Fruit fly (Drosophila melanogaster): ENCODE measurements around the gene Mrm2.

DNA sequence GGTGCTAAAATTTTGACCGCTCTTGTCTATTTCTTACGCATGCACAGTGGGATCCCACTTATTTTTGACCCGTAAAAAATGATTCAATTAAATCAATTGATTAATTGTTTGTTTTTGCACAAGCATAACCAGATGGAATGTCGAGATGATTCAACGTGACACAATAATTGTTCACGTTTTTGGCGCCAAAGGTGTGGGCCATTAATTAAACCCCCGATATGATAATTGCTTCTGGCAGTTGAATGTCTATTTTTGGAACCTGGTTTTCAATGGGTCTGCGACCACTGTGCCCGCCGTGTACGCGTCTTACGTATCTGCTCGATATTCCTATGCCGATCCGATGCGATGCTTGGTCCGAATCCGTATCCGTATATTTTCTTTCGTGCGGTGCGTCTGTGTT is 30.6 kb downstream of the Mrm2 start:
- TF ChIP-seq ey (GFP tag; optimal IDR thresholded peaks at IDR 0.05): no peak
- TF ChIP-seq Hr78 (GFP tag; optimal IDR thresholded peaks at IDR 0.05): no peak
- TF ChIP-seq h (GFP tag; optimal IDR thresholded peaks at IDR 0.05): peak; percentile 18
- TF ChIP-seq pan (optimal IDR thresholded peaks at IDR 0.05): no peak
- TF ChIP-seq Dfd (GFP tag; optimal IDR thresholded peaks at IDR 0.05): no peak
- no peak for TF ChIP-seq CrebA (GFP tag; optimal IDR thresholded peaks at IDR 0.05; ENCODE audit: borderline replicate concordance)
- TF ChIP-seq GATAd (GFP tag; optimal IDR thresholded peaks at IDR 0.05): no peak
- no peak for TF ChIP-seq dsf (GFP tag; optimal IDR thresholded peaks at IDR 0.05; ENCODE audit: borderline replicate concordance)
- no peak for TF ChIP-seq psq (GFP tag; optimal IDR thresholded peaks at IDR 0.05)
- no peak for TF ChIP-seq Vsx2 (GFP tag; optimal IDR thresholded peaks at IDR 0.05; ENCODE audit: partially characterized antibody)
- TF ChIP-seq HLH106 (tag; optimal IDR thresholded peaks at IDR 0.05): no peak
